Worm (Caenorhabditis elegans) whole organism, late embryonic: ENCODE measurements around the gene spcs-2.

Source experiments
- K02D7.2 ChIP-seq: sonication (generic microtip); optimal IDR thresholded peaks from 2 replicates; lab custom pipeline; 2017; ENCODE audit warnings: mild to moderate bottlenecking, missing genetic modification characterization, missing compliant biosample characterization
- T23F11.4 ChIP-seq: fragments of 200-800 bp; sonication (Bioruptor generic); optimal IDR thresholded peaks from 2 replicates; lab custom pipeline; 2018; ENCODE audit warnings: mild to moderate bottlenecking, missing genetic modification characterization, missing compliant biosample characterization
- ahr-1 ChIP-seq: sonication (generic microtip); optimal IDR thresholded peaks from 2 replicates; lab custom pipeline; 2016; ENCODE audit warnings: missing genetic modification characterization, missing compliant biosample characterization
- ama-1 ChIP-seq: fragments of 150-350 bp; optimal IDR thresholded peaks from 2 replicates; lab custom pipeline; 2014
- ceh-14 ChIP-seq: sonication (generic microtip); optimal IDR thresholded peaks from 2 replicates; lab custom pipeline; 2016; ENCODE audit warnings: missing genotype, missing genetic modification characterization, missing compliant biosample characterization
- ceh-18 ChIP-seq: sonication (generic microtip); optimal IDR thresholded peaks from 2 replicates; lab custom pipeline; 2016; ENCODE audit warnings: missing genetic modification characterization, missing compliant biosample characterization
- ceh-31 ChIP-seq: sonication (generic microtip); optimal IDR thresholded peaks from 2 replicates; lab custom pipeline; 2016; ENCODE audit warnings: missing genetic modification characterization, missing compliant biosample characterization
- ceh-34 ChIP-seq: sonication (generic microtip); optimal IDR thresholded peaks from 2 replicates; lab custom pipeline; 2016; ENCODE audit warnings: mild to moderate bottlenecking, missing genetic modification characterization, missing compliant biosample characterization
- ceh-45 ChIP-seq: fragments of 200-800 bp; sonication (Bioruptor generic); IDR thresholded peaks from 2 replicates; pipeline ENCODE4 v1.3.6; 2022; ENCODE audit warnings: missing genetic modification reagents, missing genetic modification characterization, missing compliant biosample characterization
- ceh-48 ChIP-seq: sonication (generic microtip); optimal IDR thresholded peaks from 2 replicates; lab custom pipeline; 2016; ENCODE audit warnings: missing genetic modification characterization, inconsistent platforms, missing compliant biosample characterization
- ceh-9 ChIP-seq: sonication (generic microtip); optimal IDR thresholded peaks from 2 replicates; lab custom pipeline; 2016; ENCODE audit warnings: mild to moderate bottlenecking, missing genetic modification characterization, inconsistent platforms, missing compliant biosample characterization
- dmd-4 ChIP-seq: sonication (generic microtip); optimal IDR thresholded peaks from 2 replicates; lab custom pipeline; 2016; ENCODE audit warnings: borderline replicate concordance, missing genetic modification characterization, missing compliant biosample characterization
- elt-2 ChIP-seq: sonication (generic microtip); optimal IDR thresholded peaks from 2 replicates; lab custom pipeline; 2016; ENCODE audit warnings: missing genetic modification reagents, missing genetic modification characterization, missing compliant biosample characterization
- ets-4 ChIP-seq: sonication (generic microtip); optimal IDR thresholded peaks from 2 replicates; lab custom pipeline; 2016; ENCODE audit warnings: missing genetic modification characterization, missing compliant biosample characterization
- eyg-1 ChIP-seq: sonication (generic microtip); optimal IDR thresholded peaks from 2 replicates; lab custom pipeline; 2016; ENCODE audit warnings: missing genotype, missing genetic modification characterization, missing compliant biosample characterization
- fax-1 ChIP-seq: sonication (generic microtip); optimal IDR thresholded peaks from 2 replicates; lab custom pipeline; 2016; ENCODE audit warnings: missing genotype, missing genetic modification characterization, missing compliant biosample characterization
- fkh-6 ChIP-seq: sonication (generic microtip); optimal IDR thresholded peaks from 2 replicates; lab custom pipeline; 2016; ENCODE audit warnings: missing genetic modification characterization, missing compliant biosample characterization
- hlh-15 ChIP-seq: sonication (generic microtip); optimal IDR thresholded peaks from 2 replicates; lab custom pipeline; 2016; ENCODE audit warnings: missing genetic modification characterization, missing compliant biosample characterization
- hlh-30 ChIP-seq: sonication (generic microtip); optimal IDR thresholded peaks from 2 replicates; lab custom pipeline; 2017; ENCODE audit warnings: antibody characterized with exemption, missing genetic modification characterization, missing compliant biosample characterization; ENCODE audit not compliant: insufficient read depth
- lin-11 ChIP-seq: fragments of 200-800 bp; sonication (Bioruptor generic); optimal IDR thresholded peaks from 2 replicates; lab custom pipeline; 2018; ENCODE audit warnings: mild to moderate bottlenecking, missing genetic modification characterization, missing compliant biosample characterization
- madf-2 ChIP-seq: sonication (generic microtip); optimal IDR thresholded peaks from 2 replicates; lab custom pipeline; 2017; ENCODE audit warnings: missing genetic modification characterization, missing compliant biosample characterization
- nfya-1 ChIP-seq: sonication (generic microtip); optimal IDR thresholded peaks from 2 replicates; lab custom pipeline; 2017; ENCODE audit warnings: missing genetic modification characterization, mild to moderate bottlenecking, missing compliant biosample characterization, antibody characterized with exemption, moderate library complexity
- npax-4 ChIP-seq: sonication (generic microtip); optimal IDR thresholded peaks from 2 replicates; lab custom pipeline; 2016; ENCODE audit warnings: missing genetic modification characterization, missing compliant biosample characterization
- odd-2 ChIP-seq: sonication (generic microtip); optimal IDR thresholded peaks from 2 replicates; lab custom pipeline; 2017; ENCODE audit warnings: antibody characterized with exemption, mild to moderate bottlenecking, missing genetic modification characterization, missing compliant biosample characterization
- pat-9 ChIP-seq: fragments of 200-800 bp; sonication (Bioruptor generic); optimal IDR thresholded peaks from 2 replicates; lab custom pipeline; 2018; ENCODE audit warnings: mild to moderate bottlenecking, missing genetic modification characterization, moderate library complexity, missing compliant biosample characterization
- pha-2 ChIP-seq: sonication (generic microtip); optimal IDR thresholded peaks from 2 replicates; lab custom pipeline; 2017; ENCODE audit warnings: mild to moderate bottlenecking, missing genetic modification characterization, missing compliant biosample characterization
- pha-4 ChIP-seq: fragments of 150-350 bp; optimal IDR thresholded peaks from 2 replicates; lab custom pipeline; 2018; ENCODE audit warnings: missing biosample characterization, missing genetic modification reagents, missing genetic modification characterization
- pqm-1 ChIP-seq: sonication (generic microtip); optimal IDR thresholded peaks from 2 replicates; lab custom pipeline; 2016; ENCODE audit warnings: missing genetic modification characterization, missing compliant biosample characterization
- pros-1 ChIP-seq: fragments of 150-350 bp; optimal IDR thresholded peaks from 2 replicates; lab custom pipeline; 2014; ENCODE audit warnings: missing biosample characterization, missing genetic modification reagents, missing genetic modification characterization
- ref-2 ChIP-seq: sonication (generic microtip); optimal IDR thresholded peaks from 2 replicates; lab custom pipeline; 2016; ENCODE audit warnings: missing genetic modification characterization, missing compliant biosample characterization
- rnt-1 ChIP-seq: sonication (generic microtip); optimal IDR thresholded peaks from 2 replicates; lab custom pipeline; 2016; ENCODE audit warnings: missing genetic modification characterization, missing compliant biosample characterization
- sdc-2 ChIP-seq: sonication (generic microtip); optimal IDR thresholded peaks from 2 replicates; lab custom pipeline; 2016; ENCODE audit warnings: missing genotype, missing genetic modification characterization, missing compliant biosample characterization
- sox-2 ChIP-seq: fragments of 200-800 bp; sonication (Bioruptor generic); IDR thresholded peaks from 2 replicates; pipeline ENCODE4 v1.3.6; 2022; ENCODE audit warnings: missing genetic modification reagents, missing genetic modification characterization, missing compliant biosample characterization
- sox-4 ChIP-seq: sonication (generic microtip); optimal IDR thresholded peaks from 2 replicates; lab custom pipeline; 2017; ENCODE audit warnings: mild to moderate bottlenecking, missing genetic modification characterization, inconsistent platforms, missing compliant biosample characterization
- tbx-2 ChIP-seq: sonication (generic microtip); optimal IDR thresholded peaks from 2 replicates; lab custom pipeline; 2016; ENCODE audit warnings: missing genetic modification characterization, missing compliant biosample characterization
- ttx-3 ChIP-seq: sonication (generic microtip); optimal IDR thresholded peaks from 2 replicates; lab custom pipeline; 2016; ENCODE audit warnings: missing genetic modification reagents, missing genetic modification characterization, missing compliant biosample characterization
- unc-42 ChIP-seq: sonication (generic microtip); optimal IDR thresholded peaks from 2 replicates; lab custom pipeline; 2016; ENCODE audit warnings: missing genotype, missing genetic modification characterization, missing compliant biosample characterization
- unc-55 ChIP-seq: sonication (generic microtip); optimal IDR thresholded peaks from 2 replicates; lab custom pipeline; 2017; ENCODE audit warnings: missing biosample characterization, missing genetic modification reagents, missing genetic modification characterization
- zip-5 ChIP-seq: sonication (generic microtip); optimal IDR thresholded peaks from 2 replicates; lab custom pipeline; 2016; ENCODE audit warnings: missing genetic modification characterization, missing compliant biosample characterization
- ztf-16 ChIP-seq: sonication (generic microtip); optimal IDR thresholded peaks from 2 replicates; lab custom pipeline; 2017; ENCODE audit warnings: missing genetic modification characterization, missing compliant biosample characterization

The spcs-2 gene

DNA sequence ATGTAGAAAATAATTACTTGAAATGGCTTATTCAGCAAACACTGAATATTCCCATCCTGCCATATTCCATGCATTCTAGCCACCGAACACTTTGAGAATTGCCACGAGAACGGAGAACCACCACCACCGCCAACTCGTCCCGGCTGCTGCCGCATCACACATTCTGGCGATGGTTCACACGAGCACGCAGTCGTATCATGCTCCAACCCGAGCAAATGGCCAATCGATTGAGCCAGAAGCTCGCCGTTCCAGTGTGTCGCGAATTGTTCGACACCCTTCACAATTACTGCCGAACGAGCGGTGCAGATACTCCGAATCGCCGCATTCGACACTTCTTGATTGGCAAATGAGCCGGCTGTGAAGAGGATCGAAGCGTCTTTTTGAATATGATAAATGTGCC lies 10.3 kb downstream of the spcs-2 start:
- TF ChIP-seq hlh-15 (no peak), ets-4 (tag; lab: Kevin White, UChicago) (no peak), T23F11.4 (no peak), npax-4 (tag; lab: Kevin White, UChicago) (no peak), unc-42 (tag; lab: Kevin White, UChicago) (no peak), ama-1 (lab: Kevin White, UChicago) (no peak), ztf-16 (tag; lab: Kevin White, UChicago) (no peak), odd-2 (tag; lab: Kevin White, UChicago) (no peak)
- TF ChIP-seq, all 69 proteins: peak for 0

DNA sequence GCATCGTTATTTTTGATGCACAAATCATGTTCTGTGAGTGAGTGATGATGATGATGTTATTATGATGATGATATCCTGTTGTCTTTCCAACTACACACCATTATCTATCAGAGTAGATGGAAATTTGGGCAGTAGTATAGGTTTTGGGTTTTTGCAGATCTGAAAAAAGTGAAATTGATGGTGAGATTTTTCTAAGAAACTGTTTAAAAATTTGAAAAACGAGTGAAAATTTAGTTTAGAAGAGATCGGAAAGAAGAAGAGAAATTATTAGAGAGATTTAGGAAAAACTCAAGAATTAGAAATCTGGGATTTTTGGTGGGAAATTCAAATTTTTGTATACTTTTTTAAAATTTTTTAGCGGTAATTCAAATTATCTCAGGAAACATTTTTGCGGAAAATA lies 16.7 kb downstream of the spcs-2 start, which contains the start of the genes Y37D8A.29 and unc-71:
Y37D8A.29 (minus strand) TSS at position 101 of the 400 bp plus-strand sequence.
unc-71 (minus strand) TSS at position 159 of the 400 bp plus-strand sequence.
- no peak for TF ChIP-seq fkh-6 (tag; lab: Kevin White, UChicago)
- TF ChIP-seq eyg-1 (tag; lab: Kevin White, UChicago) = no peak
- TF ChIP-seq rnt-1 (tag; lab: Kevin White, UChicago) = no peak
- TF ChIP-seq sdc-2 (tag; lab: Kevin White, UChicago) = no peak
- TF ChIP-seq fax-1 (tag; lab: Kevin White, UChicago) = no peak

DNA sequence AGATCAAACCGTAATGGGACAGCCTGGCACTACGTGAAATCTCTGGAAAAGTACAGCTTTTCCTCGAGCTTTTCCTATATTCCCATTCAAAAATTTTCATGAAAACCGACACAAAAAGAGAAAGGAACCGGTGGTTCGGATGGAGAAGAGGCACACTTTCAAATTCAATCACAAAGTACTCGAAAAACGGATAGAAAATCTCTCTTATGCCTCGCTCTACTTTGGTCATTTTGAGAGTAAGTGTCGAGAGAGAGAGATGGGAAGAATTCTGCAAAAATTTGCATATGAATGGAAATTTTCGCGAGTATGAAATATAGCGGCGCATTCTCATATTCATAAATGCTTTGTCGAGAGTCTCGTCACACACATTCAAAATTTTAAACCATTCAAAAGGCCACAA lies 17.9 kb downstream of the spcs-2 start:
- TF ChIP-seq unc-42 (tag; lab: Kevin White, UChicago) (peak; percentile 53), ceh-18 (tag; lab: Kevin White, UChicago) (no peak), fax-1 (tag; lab: Kevin White, UChicago) (no peak), pqm-1 (no peak)

DNA sequence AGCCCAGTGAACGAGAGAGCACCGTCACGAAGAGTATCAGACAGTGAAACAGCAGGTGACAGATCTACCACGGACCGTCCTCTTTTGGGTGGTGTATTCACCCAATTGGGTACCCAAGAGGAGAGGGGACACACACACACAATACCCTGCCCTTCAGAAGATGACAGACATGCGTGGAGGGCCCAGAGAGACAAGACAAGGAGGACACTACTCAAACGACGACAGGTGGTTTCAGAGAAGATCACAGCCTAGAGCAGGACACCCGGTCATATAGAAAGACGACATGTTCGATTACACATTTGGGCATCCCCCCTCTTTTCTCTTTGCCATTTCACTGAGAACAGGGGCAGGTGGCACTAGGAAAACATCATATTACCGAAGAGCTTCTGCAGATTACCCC lies 19.4 kb downstream of the spcs-2 start:
- no peak for TF ChIP-seq ceh-18 (tag; lab: Kevin White, UChicago)
- TF ChIP-seq ceh-34 = peak; percentile 82
- TF ChIP-seq hlh-15 = no peak
- no peak for TF ChIP-seq odd-2 (tag; lab: Kevin White, UChicago)
- peak; percentile 20 for TF ChIP-seq ceh-31 (tag; lab: Kevin White, UChicago)
- TF ChIP-seq tbx-2 = peak; percentile 46
- peak; percentile 28 for TF ChIP-seq nfya-1 (tag; lab: Kevin White, UChicago)
- TF ChIP-seq ref-2 (tag; lab: Kevin White, UChicago) = peak; percentile 64

DNA sequence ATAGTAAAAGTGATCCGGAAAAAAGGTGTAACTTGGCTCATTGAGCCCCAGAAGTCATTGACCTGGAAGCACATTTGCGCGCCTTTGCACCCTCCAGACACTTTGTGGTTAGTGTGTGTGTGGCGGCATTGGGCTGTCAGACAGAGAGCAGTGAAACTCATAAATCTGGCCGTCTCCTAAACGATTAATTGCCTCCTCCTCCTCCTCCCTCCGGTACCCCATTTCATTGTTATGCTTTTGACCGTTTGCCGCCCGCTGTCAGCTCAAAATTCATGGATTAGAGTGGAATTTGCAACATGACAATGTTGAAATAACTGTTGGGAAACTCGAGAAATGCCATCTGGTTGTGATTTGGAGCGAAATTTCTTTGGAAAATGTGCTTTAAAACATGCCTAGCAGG lies 29.2 kb downstream of the spcs-2 start:
- TF ChIP-seq ceh-9 = no peak
- peak; percentile 77 for TF ChIP-seq unc-55 (GFP tag; lab: Kevin White, UChicago)

DNA sequence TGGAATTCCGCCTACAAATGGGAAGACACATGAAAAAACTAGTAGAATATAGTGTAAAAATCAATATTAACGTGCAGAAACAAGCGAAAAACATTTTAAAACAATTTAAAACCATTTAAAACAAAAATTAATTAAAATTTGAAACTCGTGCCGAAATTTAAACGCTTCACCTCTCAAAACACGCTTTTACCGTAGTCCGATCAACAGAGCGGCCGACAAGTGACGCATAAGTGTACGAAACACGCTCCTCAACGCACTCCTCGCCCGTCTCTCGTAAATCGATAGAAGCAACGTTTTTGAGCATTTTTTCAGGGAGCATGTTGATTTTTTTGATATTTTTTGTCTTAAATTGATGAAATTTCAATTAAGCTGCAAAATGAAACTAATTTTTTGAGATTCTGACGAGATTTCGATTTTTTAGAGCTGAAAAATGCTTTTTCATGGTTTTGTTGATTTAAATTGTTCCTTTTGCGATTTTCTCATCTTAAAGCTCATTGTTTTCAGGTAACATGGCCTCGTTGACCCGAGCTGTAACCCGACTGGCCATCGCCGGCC lies 30.2 kb downstream of the spcs-2 start, which contains the start of gene cox-5A:
cox-5A (plus strand) TSS at position 505 of the 555 bp plus-strand sequence.
- TF ChIP-seq madf-2 (tag; lab: Kevin White, UChicago) (peak; percentile 52), ceh-34 (peak; percentile 91), K02D7.2 (tag; lab: Kevin White, UChicago) (peak; percentile 91), ttx-3 (peak; percentile 51), rnt-1 (tag; lab: Kevin White, UChicago) (peak; percentile 87), pros-1 (tag; lab: Kevin White, UChicago) (peak; percentile 11), ceh-45 (0 out of 2 replicates have a peak, but pooled peaks have one; percentile 31), dmd-4 (no peak), ceh-18 (tag; lab: Kevin White, UChicago) (peak; percentile 94), ceh-48 (peak; percentile 86), eyg-1 (tag; lab: Kevin White, UChicago) (no peak), ets-4 (tag; lab: Kevin White, UChicago) (peak; percentile 61), ref-2 (tag; lab: Kevin White, UChicago) (peak; percentile 90), fkh-6 (tag; lab: Kevin White, UChicago) (no peak), unc-42 (tag; lab: Kevin White, UChicago) (peak; percentile 98), fax-1 (tag; lab: Kevin White, UChicago) (no peak), hlh-15 (peak; percentile 20), ceh-14 (peak; percentile 92), pha-4 (tag; lab: Kevin White, UChicago) (no peak), sox-2 (GFP tag; lab: Robert Waterston, UW) (peak; percentile 96), pha-2 (tag; lab: Kevin White, UChicago) (peak; percentile 56), ama-1 (lab: Kevin White, UChicago) (no peak), pat-9 (tag; lab: Kevin White, UChicago) (peak; percentile 41), ahr-1 (tag; lab: Kevin White, UChicago) (peak; percentile 31), lin-11 (tag; lab: Kevin White, UChicago) (peak; percentile 24), elt-2 (tag; lab: Kevin White, UChicago) (peak; percentile 65), pqm-1 (peak; percentile 59), hlh-30 (peak; percentile 82), sox-4 (no peak), zip-5 (tag; lab: Kevin White, UChicago) (no peak)
